Worm (Caenorhabditis elegans) whole organism, late embryonic: ENCODE data around the gene tag-153.

Experiments used
- C08G9.2 ChIP-seq: sonication (generic microtip); optimal IDR thresholded peaks from 2 replicates; lab custom pipeline; 2016; ENCODE audit warnings: mild to moderate bottlenecking, missing genetic modification characterization, moderate library complexity, missing compliant biosample characterization
- C38D4.7 ChIP-seq: fragments of 200-800 bp; sonication (Bioruptor generic); optimal IDR thresholded peaks from 2 replicates; lab custom pipeline; 2018; ENCODE audit warnings: mild to moderate bottlenecking, missing genetic modification characterization, moderate library complexity, missing compliant biosample characterization
- F13H6.1 ChIP-seq: sonication (generic microtip); optimal IDR thresholded peaks from 2 replicates; lab custom pipeline; 2016; ENCODE audit warnings: missing genetic modification characterization, missing compliant biosample characterization
- K02D7.2 ChIP-seq: sonication (generic microtip); optimal IDR thresholded peaks from 2 replicates; lab custom pipeline; 2017; ENCODE audit warnings: mild to moderate bottlenecking, missing genetic modification characterization, missing compliant biosample characterization
- T23F11.4 ChIP-seq: fragments of 200-800 bp; sonication (Bioruptor generic); optimal IDR thresholded peaks from 2 replicates; lab custom pipeline; 2018; ENCODE audit warnings: mild to moderate bottlenecking, missing genetic modification characterization, missing compliant biosample characterization
- Y22D7AL.16 ChIP-seq: sonication (generic microtip); optimal IDR thresholded peaks from 2 replicates; lab custom pipeline; 2016; ENCODE audit warnings: missing genetic modification characterization, missing compliant biosample characterization
- ahr-1 ChIP-seq: sonication (generic microtip); optimal IDR thresholded peaks from 2 replicates; lab custom pipeline; 2016; ENCODE audit warnings: missing genetic modification characterization, missing compliant biosample characterization
- ceh-14 ChIP-seq: sonication (generic microtip); optimal IDR thresholded peaks from 2 replicates; lab custom pipeline; 2016; ENCODE audit warnings: missing genotype, missing genetic modification characterization, missing compliant biosample characterization
- ceh-19 ChIP-seq: fragments of 200-800 bp; sonication (Bioruptor generic); optimal IDR thresholded peaks from 2 replicates; lab custom pipeline; 2018; ENCODE audit warnings: mild to moderate bottlenecking, missing genetic modification characterization, missing compliant biosample characterization
- ceh-2 ChIP-seq: sonication (generic microtip); optimal IDR thresholded peaks from 2 replicates; lab custom pipeline; 2016; ENCODE audit warnings: missing genotype, missing genetic modification characterization, missing compliant biosample characterization
- ceh-22 ChIP-seq: sonication (generic microtip); optimal IDR thresholded peaks from 2 replicates; lab custom pipeline; 2017; ENCODE audit warnings: missing biosample characterization, missing genetic modification characterization
- ceh-24 ChIP-seq: sonication (generic microtip); optimal IDR thresholded peaks from 2 replicates; lab custom pipeline; 2016; ENCODE audit warnings: mild to moderate bottlenecking, missing genetic modification characterization, missing compliant biosample characterization
- ceh-31 ChIP-seq: sonication (generic microtip); optimal IDR thresholded peaks from 2 replicates; lab custom pipeline; 2016; ENCODE audit warnings: missing genetic modification characterization, missing compliant biosample characterization
- ceh-34 ChIP-seq: sonication (generic microtip); optimal IDR thresholded peaks from 2 replicates; lab custom pipeline; 2016; ENCODE audit warnings: mild to moderate bottlenecking, missing genetic modification characterization, missing compliant biosample characterization
- ceh-45 ChIP-seq: fragments of 200-800 bp; sonication (Bioruptor generic); IDR thresholded peaks from 2 replicates; pipeline ENCODE4 v1.3.6; 2022; ENCODE audit warnings: missing genetic modification reagents, missing genetic modification characterization, missing compliant biosample characterization
- ceh-6 ChIP-seq: fragments of 200-800 bp; sonication (Bioruptor generic); optimal IDR thresholded peaks from 2 replicates; lab custom pipeline; 2018; ENCODE audit warnings: mild to moderate bottlenecking, missing genetic modification characterization, missing compliant biosample characterization
- ceh-9 ChIP-seq: sonication (generic microtip); optimal IDR thresholded peaks from 2 replicates; lab custom pipeline; 2016; ENCODE audit warnings: mild to moderate bottlenecking, missing genetic modification characterization, inconsistent platforms, missing compliant biosample characterization
- che-1 ChIP-seq: sonication (generic microtip); optimal IDR thresholded peaks from 2 replicates; lab custom pipeline; 2016; ENCODE audit warnings: mild to moderate bottlenecking, missing genetic modification characterization, missing compliant biosample characterization
- dve-1 ChIP-seq: sonication (generic microtip); optimal IDR thresholded peaks from 2 replicates; lab custom pipeline; 2017; ENCODE audit warnings: antibody characterized with exemption, mild to moderate bottlenecking, missing genetic modification characterization, missing compliant biosample characterization
- elt-2 ChIP-seq: sonication (generic microtip); optimal IDR thresholded peaks from 2 replicates; lab custom pipeline; 2016; ENCODE audit warnings: missing genetic modification reagents, missing genetic modification characterization, missing compliant biosample characterization
- elt-4 ChIP-seq: sonication (generic microtip); optimal IDR thresholded peaks from 2 replicates; lab custom pipeline; 2016; ENCODE audit warnings: missing genetic modification characterization, missing compliant biosample characterization
- eyg-1 ChIP-seq: sonication (generic microtip); optimal IDR thresholded peaks from 2 replicates; lab custom pipeline; 2016; ENCODE audit warnings: missing genotype, missing genetic modification characterization, missing compliant biosample characterization
- fkh-10 ChIP-seq: fragments of 150-350 bp; optimal IDR thresholded peaks from 2 replicates; lab custom pipeline; 2014; ENCODE audit warnings: missing biosample characterization, missing genetic modification reagents, missing genetic modification characterization
- fkh-6 ChIP-seq: sonication (generic microtip); optimal IDR thresholded peaks from 2 replicates; lab custom pipeline; 2016; ENCODE audit warnings: missing genetic modification characterization, missing compliant biosample characterization
- hlh-13 ChIP-seq: fragments of 200-800 bp; sonication (Bioruptor generic); optimal IDR thresholded peaks from 2 replicates; lab custom pipeline; 2018; ENCODE audit warnings: mild to moderate bottlenecking, missing genetic modification characterization, missing compliant biosample characterization
- hlh-15 ChIP-seq: sonication (generic microtip); optimal IDR thresholded peaks from 2 replicates; lab custom pipeline; 2016; ENCODE audit warnings: missing genetic modification characterization, missing compliant biosample characterization
- hlh-30 ChIP-seq: sonication (generic microtip); optimal IDR thresholded peaks from 2 replicates; lab custom pipeline; 2017; ENCODE audit warnings: antibody characterized with exemption, missing genetic modification characterization, missing compliant biosample characterization; ENCODE audit not compliant: insufficient read depth
- hlh-6 ChIP-seq: sonication (generic microtip); optimal IDR thresholded peaks from 2 replicates; lab custom pipeline; 2016; ENCODE audit warnings: missing genotype, missing genetic modification characterization, missing compliant biosample characterization
- lim-6 ChIP-seq: sonication (generic microtip); optimal IDR thresholded peaks from 2 replicates; lab custom pipeline; 2016; ENCODE audit warnings: missing genetic modification characterization, missing compliant biosample characterization
- lin-11 ChIP-seq: fragments of 200-800 bp; sonication (Bioruptor generic); optimal IDR thresholded peaks from 2 replicates; lab custom pipeline; 2018; ENCODE audit warnings: mild to moderate bottlenecking, missing genetic modification characterization, missing compliant biosample characterization
- mec-3 ChIP-seq: sonication (generic microtip); optimal IDR thresholded peaks from 2 replicates; lab custom pipeline; 2016; ENCODE audit warnings: borderline replicate concordance, missing genetic modification characterization, missing compliant biosample characterization
- nfya-1 ChIP-seq: sonication (generic microtip); optimal IDR thresholded peaks from 2 replicates; lab custom pipeline; 2017; ENCODE audit warnings: missing genetic modification characterization, mild to moderate bottlenecking, missing compliant biosample characterization, antibody characterized with exemption, moderate library complexity
- nhr-11 ChIP-seq: fragments of 150-350 bp; optimal IDR thresholded peaks from 2 replicates; lab custom pipeline; 2014; ENCODE audit warnings: missing biosample characterization, missing genetic modification characterization
- npax-4 ChIP-seq: sonication (generic microtip); optimal IDR thresholded peaks from 2 replicates; lab custom pipeline; 2016; ENCODE audit warnings: missing genetic modification characterization, missing compliant biosample characterization
- odd-2 ChIP-seq: sonication (generic microtip); optimal IDR thresholded peaks from 2 replicates; lab custom pipeline; 2017; ENCODE audit warnings: antibody characterized with exemption, mild to moderate bottlenecking, missing genetic modification characterization, missing compliant biosample characterization
- pag-3 ChIP-seq: sonication (generic microtip); optimal IDR thresholded peaks from 2 replicates; lab custom pipeline; 2016; ENCODE audit warnings: missing compliant biosample characterization, missing genetic modification characterization, borderline replicate concordance
- pat-9 ChIP-seq: fragments of 200-800 bp; sonication (Bioruptor generic); optimal IDR thresholded peaks from 2 replicates; lab custom pipeline; 2018; ENCODE audit warnings: mild to moderate bottlenecking, missing genetic modification characterization, moderate library complexity, missing compliant biosample characterization
- pax-1 ChIP-seq: fragments of 150-350 bp; optimal IDR thresholded peaks from 2 replicates; lab custom pipeline; 2014; ENCODE audit warnings: missing biosample characterization, missing genetic modification characterization
- pha-2 ChIP-seq: sonication (generic microtip); optimal IDR thresholded peaks from 2 replicates; lab custom pipeline; 2017; ENCODE audit warnings: mild to moderate bottlenecking, missing genetic modification characterization, missing compliant biosample characterization
- pha-4 ChIP-seq: fragments of 150-350 bp; optimal IDR thresholded peaks from 2 replicates; lab custom pipeline; 2018; ENCODE audit warnings: missing biosample characterization, missing genetic modification reagents, missing genetic modification characterization
- pros-1 ChIP-seq: fragments of 150-350 bp; optimal IDR thresholded peaks from 2 replicates; lab custom pipeline; 2014; ENCODE audit warnings: missing biosample characterization, missing genetic modification reagents, missing genetic modification characterization
- ref-2 ChIP-seq: sonication (generic microtip); optimal IDR thresholded peaks from 2 replicates; lab custom pipeline; 2016; ENCODE audit warnings: missing genetic modification characterization, missing compliant biosample characterization
- rnt-1 ChIP-seq: sonication (generic microtip); optimal IDR thresholded peaks from 2 replicates; lab custom pipeline; 2016; ENCODE audit warnings: missing genetic modification characterization, missing compliant biosample characterization
- sdc-2 ChIP-seq: sonication (generic microtip); optimal IDR thresholded peaks from 2 replicates; lab custom pipeline; 2016; ENCODE audit warnings: missing genotype, missing genetic modification characterization, missing compliant biosample characterization
- sox-2 ChIP-seq: fragments of 200-800 bp; sonication (Bioruptor generic); IDR thresholded peaks from 2 replicates; pipeline ENCODE4 v1.3.6; 2022; ENCODE audit warnings: missing genetic modification reagents, missing genetic modification characterization, missing compliant biosample characterization
- sox-4 ChIP-seq: sonication (generic microtip); optimal IDR thresholded peaks from 2 replicates; lab custom pipeline; 2017; ENCODE audit warnings: mild to moderate bottlenecking, missing genetic modification characterization, inconsistent platforms, missing compliant biosample characterization
- ttx-3 ChIP-seq: sonication (generic microtip); optimal IDR thresholded peaks from 2 replicates; lab custom pipeline; 2016; ENCODE audit warnings: missing genetic modification reagents, missing genetic modification characterization, missing compliant biosample characterization
- unc-42 ChIP-seq: sonication (generic microtip); optimal IDR thresholded peaks from 2 replicates; lab custom pipeline; 2016; ENCODE audit warnings: missing genotype, missing genetic modification characterization, missing compliant biosample characterization
- unc-86 ChIP-seq: sonication (generic microtip); optimal IDR thresholded peaks from 2 replicates; lab custom pipeline; 2016; ENCODE audit warnings: missing genetic modification characterization, missing compliant biosample characterization
- zip-5 ChIP-seq: sonication (generic microtip); optimal IDR thresholded peaks from 2 replicates; lab custom pipeline; 2016; ENCODE audit warnings: missing genetic modification characterization, missing compliant biosample characterization

tag-153 gene

ce11 chrV:9343629-9344624 is 21.0 kb downstream of the tag-153 start, which contains the start of gene tos-1:
Gene tos-1 (minus strand): TSS chrV:9344203.
- TF ChIP-seq T23F11.4 (GFP tag; lab: Kevin White, UChicago) (peak; percentile 90), ahr-1 (tag; lab: Kevin White, UChicago) (no peak), ref-2 (tag; lab: Kevin White, UChicago) (peak; percentile 100), odd-2 (tag; lab: Kevin White, UChicago) (no peak), pha-4 (tag; lab: Kevin White, UChicago) (no peak), pax-1 (tag; lab: Kevin White, UChicago) (peak; percentile 84), sox-2 (GFP tag; lab: Robert Waterston, UW) (peak; percentile 84), pat-9 (tag; lab: Kevin White, UChicago) (peak; percentile 90), dve-1 (peak; percentile 96), elt-4 (peak; percentile 77), unc-42 (tag; lab: Kevin White, UChicago) (peak; percentile 97), sox-4 (tag; lab: Kevin White, UChicago) (peak; percentile 76), ceh-24 (peak; percentile 60), ceh-34 (peak; percentile 100), ceh-14 (peak; percentile 97), ceh-6 (peak; percentile 21), ceh-19 (GFP tag; lab: Kevin White, UChicago) (peak; percentile 87), pha-2 (tag; lab: Kevin White, UChicago) (peak; percentile 85), pag-3 (tag; lab: Kevin White, UChicago) (peak; percentile 88), zip-5 (peak; percentile 12), nhr-11 (no peak), K02D7.2 (tag; lab: Kevin White, UChicago) (peak; percentile 70), hlh-13 (GFP tag; lab: Kevin White, UChicago) (peak; percentile 40), unc-86 (tag; lab: Kevin White, UChicago) (peak; percentile 95), fkh-10 (peak; percentile 67), ceh-31 (tag; lab: Kevin White, UChicago) (peak; percentile 97), lin-11 (tag; lab: Kevin White, UChicago) (peak; percentile 57), lim-6 (tag; lab: Kevin White, UChicago) (peak; percentile 46), mec-3 (tag; lab: Kevin White, UChicago) (no peak), hlh-6 (peak; percentile 77), C38D4.7 (GFP tag; lab: Kevin White, UChicago) (peak; percentile 59), ttx-3 (peak; percentile 75), pros-1 (peak; percentile 82), fkh-6 (peak; percentile 77), hlh-15 (tag; lab: Kevin White, UChicago) (no peak), Y22D7AL.16 (tag; lab: Kevin White, UChicago) (peak; percentile 71), C08G9.2 (tag; lab: Kevin White, UChicago) (peak; percentile 63), elt-2 (peak; percentile 97), rnt-1 (peak; percentile 99), ceh-2 (peak; percentile 71), che-1 (peak; percentile 71), ceh-9 (tag; lab: Kevin White, UChicago) (no peak), sdc-2 (tag; lab: Kevin White, UChicago) (peak; percentile 83), eyg-1 (tag; lab: Kevin White, UChicago) (peak; percentile 75), npax-4 (tag; lab: Kevin White, UChicago) (no peak), nfya-1 (tag; lab: Kevin White, UChicago) (peak; percentile 93), ceh-22 (no peak), ceh-45 (GFP tag; lab: Robert Waterston, UW) (0 out of 2 replicates have a peak, but pooled peaks have one; percentile 48), hlh-30 (peak; percentile 100), F13H6.1 (tag; lab: Kevin White, UChicago) (peak; percentile 89)
